Worm (Caenorhabditis elegans) whole organism, L4 larva: Measurements from ENCODE around the gene ghi-1.

Source experiments
- F10B5.3 ChIP-seq: sonication (generic microtip); optimal IDR thresholded peaks from 2 replicates; lab custom pipeline; 2016; ENCODE audit warnings: mild to moderate bottlenecking, missing genetic modification characterization, missing compliant biosample characterization
- F26F4.8 ChIP-seq: fragments of 200-800 bp; sonication (Bioruptor generic); conservative IDR thresholded peaks from 2 replicates; pipeline ENCODE4 v1.3.6; 2022; ENCODE audit warnings: missing genetic modification characterization, missing compliant biosample characterization
- F37D6.2 ChIP-seq: sonication (generic microtip); optimal IDR thresholded peaks from 2 replicates; lab custom pipeline; 2016; ENCODE audit warnings: mild to moderate bottlenecking, missing genetic modification characterization, missing compliant biosample characterization
- F44E2.7 ChIP-seq: fragments of 200-800 bp; sonication (Bioruptor generic); IDR thresholded peaks from 2 replicates; pipeline ENCODE4 v2.1.2; 2022; ENCODE audit warnings: missing genetic modification characterization, missing compliant biosample characterization
- F49E8.2 ChIP-seq: sonication (generic microtip); optimal IDR thresholded peaks from 2 replicates; lab custom pipeline; 2016; ENCODE audit warnings: missing compliant biosample characterization, mild to moderate bottlenecking, missing genetic modification characterization, borderline replicate concordance
- R02D3.7 ChIP-seq: fragments of 150-350 bp; sonication (generic microtip); optimal IDR thresholded peaks from 3 replicates; lab custom pipeline; 2014; ENCODE audit warnings: missing biosample characterization, missing genetic modification characterization
- T26A8.4 ChIP-seq: fragments of 200-800 bp; sonication (Bioruptor generic); IDR thresholded peaks from 2 replicates; pipeline ENCODE4 v1.3.6; 2022; ENCODE audit warnings: missing genetic modification characterization, missing compliant biosample characterization
- Y105C5A.15 ChIP-seq: fragments of 200-800 bp; sonication (Bioruptor generic); IDR thresholded peaks from 2 replicates; pipeline ENCODE4 v1.3.6; 2022; ENCODE audit warnings: missing genetic modification characterization, missing compliant biosample characterization
- Y48G9A.11 ChIP-seq: fragments of 200-800 bp; sonication (Bioruptor generic); IDR thresholded peaks from 2 replicates; pipeline ENCODE4 v1.3.6; 2022; ENCODE audit warnings: missing genetic modification reagents, missing genetic modification characterization, missing compliant biosample characterization
- Y5F2A.4 ChIP-seq: fragments of 200-800 bp; sonication (Bioruptor generic); optimal IDR thresholded peaks from 2 replicates; lab custom pipeline; 2018; ENCODE audit warnings: mild to moderate bottlenecking, missing genetic modification characterization, missing compliant biosample characterization
- Y75B8A.6 ChIP-seq: fragments of 200-800 bp; sonication (Bioruptor generic); IDR thresholded peaks from 2 replicates; pipeline ENCODE4 v1.3.6; 2022; ENCODE audit warnings: missing genetic modification reagents, missing genetic modification characterization, missing compliant biosample characterization
- ZK337.2 ChIP-seq: fragments of 200-800 bp; sonication (Bioruptor generic); IDR thresholded peaks from 2 replicates; pipeline ENCODE4 v1.3.6; 2022; ENCODE audit warnings: missing genetic modification reagents, missing genetic modification characterization, missing compliant biosample characterization
- aly-2 ChIP-seq: sonication (generic microtip); optimal IDR thresholded peaks from 2 replicates; lab custom pipeline; 2018; ENCODE audit warnings: missing biosample characterization, missing genetic modification characterization
- arid-1 ChIP-seq: fragments of 200-800 bp; sonication (Bioruptor generic); conservative IDR thresholded peaks from 2 replicates; pipeline ENCODE4 v1.3.6; 2022; ENCODE audit warnings: missing genetic modification reagents, missing genetic modification characterization, missing compliant biosample characterization
- ceh-28 ChIP-seq: fragments of 150-350 bp; optimal IDR thresholded peaks from 2 replicates; lab custom pipeline; 2014; ENCODE audit warnings: missing biosample characterization, missing genetic modification reagents, missing genetic modification characterization
- ceh-62 ChIP-seq: sonication (generic microtip); optimal IDR thresholded peaks from 2 replicates; lab custom pipeline; 2017; ENCODE audit warnings: missing biosample characterization, missing genetic modification characterization
- cey-2 ChIP-seq: sonication (generic microtip); optimal IDR thresholded peaks from 3 replicates; lab custom pipeline; 2017; ENCODE audit warnings: missing genetic modification characterization, mild to moderate bottlenecking, missing compliant biosample characterization, antibody characterized with exemption, borderline replicate concordance; ENCODE audit not compliant: insufficient read depth
- daf-12 ChIP-seq: fragments of 150-350 bp; optimal IDR thresholded peaks from 2 replicates; lab custom pipeline; 2014; ENCODE audit warnings: missing biosample characterization, missing genetic modification reagents, missing genetic modification characterization
- daf-16 ChIP-seq, 3 experiments: sonication (generic microtip); optimal IDR thresholded peaks; 2 replicates each; lab custom pipeline; 2016 to 2017; ENCODE audit warnings: missing genetic modification characterization in 3 of 3, missing genetic modification reagents in 3 of 3, mild to moderate bottlenecking in 2 of 3, missing compliant biosample characterization in 2 of 3, missing biosample characterization in 1 of 3, moderate library complexity in 1 of 3
- dpl-1 ChIP-seq: fragments of 150-350 bp; optimal IDR thresholded peaks from 2 replicates; lab custom pipeline; 2014; ENCODE audit warnings: missing biosample characterization, missing genetic modification reagents, missing genetic modification characterization
- duxl-1 ChIP-seq: sonication (generic microtip); optimal IDR thresholded peaks from 2 replicates; lab custom pipeline; 2016; ENCODE audit warnings: mild to moderate bottlenecking, missing genetic modification characterization, moderate library complexity, missing compliant biosample characterization; ENCODE audit not compliant: poor library complexity
- dve-1 ChIP-seq: sonication (generic microtip); optimal IDR thresholded peaks from 2 replicates; lab custom pipeline; 2017; ENCODE audit warnings: antibody characterized with exemption, mild to moderate bottlenecking, missing genetic modification characterization, missing compliant biosample characterization; ENCODE audit not compliant: insufficient read depth
- egl-43 ChIP-seq: fragments of 200-800 bp; sonication (Bioruptor generic); IDR thresholded peaks from 2 replicates; pipeline ENCODE4 v1.3.6; 2022; ENCODE audit warnings: missing genetic modification reagents, missing genetic modification characterization, missing compliant biosample characterization
- hif-1 ChIP-seq, 2 experiments: sonication (generic microtip); optimal IDR thresholded peaks; 2 replicates each; lab custom pipeline; 2016 to 2017; ENCODE audit warnings: missing compliant biosample characterization in 2 of 2, missing genetic modification characterization in 2 of 2, missing genetic modification reagents in 2 of 2, missing genotype in 2 of 2, mild to moderate bottlenecking in 1 of 2
- hlh-11 ChIP-seq: fragments of 200-800 bp; sonication (Bioruptor generic); optimal IDR thresholded peaks from 2 replicates; lab custom pipeline; 2018; ENCODE audit warnings: mild to moderate bottlenecking, missing genetic modification characterization, missing compliant biosample characterization
- hmg-1.1 ChIP-seq: fragments of 200-800 bp; sonication (Bioruptor generic); IDR thresholded peaks from 2 replicates; pipeline ENCODE4 v1.3.6; 2022; ENCODE audit warnings: missing genetic modification reagents, missing genetic modification characterization, missing compliant biosample characterization
- lin-1 ChIP-seq: fragments of 200-800 bp; sonication (Bioruptor generic); IDR thresholded peaks from 2 replicates; pipeline ENCODE4 v1.3.6; 2022; ENCODE audit warnings: missing genetic modification reagents, missing genetic modification characterization, missing compliant biosample characterization
- lin-13 ChIP-seq: fragments of 150-350 bp; optimal IDR thresholded peaks from 2 replicates; lab custom pipeline; 2014; ENCODE audit warnings: missing biosample characterization, missing genetic modification reagents, missing genetic modification characterization
- lin-15B ChIP-seq: fragments of 150-350 bp; sonication (generic microtip); optimal IDR thresholded peaks from 3 replicates; lab custom pipeline; 2014; ENCODE audit warnings: missing biosample characterization, missing genetic modification characterization
- lin-38 ChIP-seq: fragments of 200-800 bp; sonication (Bioruptor generic); IDR thresholded peaks from 2 replicates; pipeline ENCODE4 v1.3.6; 2022; ENCODE audit warnings: missing genetic modification reagents, missing genetic modification characterization, missing compliant biosample characterization
- lin-39 ChIP-seq: fragments of 150-350 bp; optimal IDR thresholded peaks from 2 replicates; lab custom pipeline; 2014; ENCODE audit warnings: missing biosample characterization, missing genetic modification reagents, missing genetic modification characterization
- lir-3 ChIP-seq: sonication (generic microtip); optimal IDR thresholded peaks from 2 replicates; lab custom pipeline; 2016; ENCODE audit warnings: mild to moderate bottlenecking, missing genetic modification characterization, missing compliant biosample characterization
- lsy-2 ChIP-seq, 2 experiments: fragments of 150-350 bp in 1 of 2; sonication (generic microtip) in 1 of 2; optimal IDR thresholded peaks; 2 replicates each; lab custom pipeline; 2014 to 2017; ENCODE audit warnings: missing biosample characterization in 2 of 2, missing genetic modification characterization in 2 of 2
- madf-9 ChIP-seq: fragments of 200-800 bp; sonication (Bioruptor generic); conservative IDR thresholded peaks from 2 replicates; pipeline ENCODE4 v1.3.6; 2022; ENCODE audit warnings: missing genetic modification reagents, missing genetic modification characterization, missing compliant biosample characterization
- mdl-1 ChIP-seq, 2 experiments: fragments of 150-350 bp in 1 of 2; sonication (generic microtip) in 1 of 2; optimal IDR thresholded peaks; 2 replicates each; lab custom pipeline; 2014 to 2017; ENCODE audit warnings: missing biosample characterization in 2 of 2, missing genetic modification characterization in 2 of 2
- mdt-29 ChIP-seq: fragments of 200-800 bp; sonication (Bioruptor generic); IDR thresholded peaks from 2 replicates; pipeline ENCODE4 v1.3.6; 2022; ENCODE audit warnings: missing genetic modification reagents, missing genetic modification characterization, missing compliant biosample characterization
- nhr-25 ChIP-seq: sonication (generic microtip); optimal IDR thresholded peaks from 2 replicates; lab custom pipeline; 2017; ENCODE audit warnings: missing genetic modification characterization, mild to moderate bottlenecking, missing compliant biosample characterization, antibody characterized with exemption, moderate library complexity, borderline replicate concordance; ENCODE audit not compliant: insufficient read depth
- nhr-28 ChIP-seq: fragments of 150-350 bp; optimal IDR thresholded peaks from 2 replicates; lab custom pipeline; 2014; ENCODE audit warnings: missing biosample characterization, missing genetic modification characterization
- nhr-6 ChIP-seq: fragments of 150-350 bp; optimal IDR thresholded peaks from 2 replicates; lab custom pipeline; 2014; ENCODE audit warnings: missing biosample characterization, missing genetic modification characterization
- nhr-77 ChIP-seq: fragments of 150-350 bp; optimal IDR thresholded peaks from 2 replicates; lab custom pipeline; 2014; ENCODE audit warnings: missing biosample characterization, missing genetic modification characterization
- pha-4 ChIP-seq, 2 experiments: fragments of 150-350 bp in 1 of 2; fragments of 200-800 bp in 1 of 2; sonication (Bioruptor generic) in 1 of 2; IDR thresholded peaks in 1 of 2; optimal IDR thresholded peaks in 1 of 2; 2 replicates each; pipeline versions ENCODE4 v1.3.6 to Lab custom; 2014 to 2022; ENCODE audit warnings: missing genetic modification characterization in 2 of 2, missing genetic modification reagents in 2 of 2, missing biosample characterization in 1 of 2, missing compliant biosample characterization in 1 of 2
- php-3 ChIP-seq: fragments of 200-800 bp; sonication (Bioruptor generic); IDR thresholded peaks from 2 replicates; pipeline ENCODE4 v1.3.6; 2022; ENCODE audit warnings: missing genetic modification reagents, missing genetic modification characterization, missing compliant biosample characterization
- snpc-4 ChIP-seq: fragments of 150-350 bp; optimal IDR thresholded peaks from 2 replicates; lab custom pipeline; 2014; ENCODE audit warnings: missing biosample characterization, missing genetic modification characterization
- tag-97 ChIP-seq: fragments of 200-800 bp; sonication (Bioruptor generic); IDR thresholded peaks from 2 replicates; pipeline ENCODE4 v1.3.6; 2022; ENCODE audit warnings: missing genetic modification characterization, missing compliant biosample characterization
- zip-2 ChIP-seq: fragments of 150-350 bp; optimal IDR thresholded peaks from 2 replicates; lab custom pipeline; 2014; ENCODE audit warnings: missing biosample characterization, missing genetic modification characterization
- ztf-11 ChIP-seq: fragments of 150-350 bp; optimal IDR thresholded peaks from 2 replicates; lab custom pipeline; 2014; ENCODE audit warnings: missing biosample characterization, missing genetic modification characterization
- ztf-7 ChIP-seq: fragments of 150-350 bp; optimal IDR thresholded peaks from 2 replicates; lab custom pipeline; 2014; ENCODE audit warnings: missing biosample characterization, missing genetic modification characterization

ghi-1 gene

ce11 chrII:11634681-11635527, 11.6 kb upstream of the ghi-1 start (continued):
- TF ChIP-seq daf-12 = no peak
- TF ChIP-seq T26A8.4 (GFP tag; lab: Robert Waterston, UW) = peak; percentile 82
- no peak for TF ChIP-seq ceh-62 (tag; lab: Kevin White, UChicago)
- peak; percentile 59 for TF ChIP-seq lin-38 (GFP tag; lab: Robert Waterston, UW)
- TF ChIP-seq ZK337.2 = peak; percentile 10; the same call in 1 of the 2 replicates
- peak; percentile 79 for TF ChIP-seq nhr-6 (tag; lab: Kevin White, UChicago)
- TF ChIP-seq R02D3.7 (tag; lab: Kevin White, UChicago) = no peak
- no peak for TF ChIP-seq aly-2
- TF ChIP-seq arid-1 (GFP tag; lab: Robert Waterston, UW) = peak; percentile 70
- TF ChIP-seq Y5F2A.4 (GFP tag; lab: Kevin White, UChicago) = no peak
- TF ChIP-seq cey-2 = no peak
- TF ChIP-seq F26F4.8 (GFP tag; lab: Robert Waterston, UW) = no peak
- TF ChIP-seq lin-1 (GFP tag; lab: Robert Waterston, UW) = peak; percentile 60
- peak; percentile 90 for TF ChIP-seq egl-43 (GFP tag; lab: Robert Waterston, UW)
- TF ChIP-seq php-3 (GFP tag; lab: Robert Waterston, UW) = no peak
- TF ChIP-seq daf-16 (GFP tag; optimal IDR thresholded peaks at IDR 0.05; lab: Kevin White, UChicago) = peak in 1 of 2 experiments; percentile 20
- TF ChIP-seq daf-16 (tag; optimal IDR thresholded peaks at IDR 0.05; lab: Kevin White, UChicago) = peak; percentile 30
- TF ChIP-seq F44E2.7 = 0 out of 2 replicates have a peak, but pooled peaks have one; percentile 61
- no peak for TF ChIP-seq Y105C5A.15 (GFP tag; lab: Robert Waterston, UW)
- TF ChIP-seq ztf-11 = no peak
- peak; percentile 67 for TF ChIP-seq nhr-25 (tag; lab: Kevin White, UChicago)
- TF ChIP-seq Y75B8A.6 (GFP tag; lab: Robert Waterston, UW) = no peak
- TF ChIP-seq zip-2 (tag; lab: Kevin White, UChicago) = no peak
- TF ChIP-seq hmg-1.1 = peak; percentile 88
- peak; percentile 56 to 74 for TF ChIP-seq lsy-2 (tag; optimal IDR thresholded peaks at IDR 0.05; lab: Kevin White, UChicago)
- peak; percentile 49 for TF ChIP-seq nhr-77 (tag; lab: Kevin White, UChicago)
- TF ChIP-seq duxl-1 (tag; lab: Kevin White, UChicago) = peak; percentile 57
- TF ChIP-seq madf-9 (GFP tag; lab: Robert Waterston, UW) = peak; percentile 60; the same call in 1 of the 2 replicates
- peak; percentile 57 for TF ChIP-seq dve-1 (tag; lab: Kevin White, UChicago)
- no peak for TF ChIP-seq lin-15B (tag; lab: Kevin White, UChicago)
- TF ChIP-seq lin-13 (GFP tag; lab: Kevin White, UChicago) = peak; percentile 84
- no peak for TF ChIP-seq F49E8.2 (tag; lab: Kevin White, UChicago)
- TF ChIP-seq ceh-28 = peak; percentile 80
- TF ChIP-seq snpc-4 (tag; lab: Kevin White, UChicago) = no peak
- TF ChIP-seq F37D6.2 (tag; lab: Kevin White, UChicago) = peak; percentile 66
- TF ChIP-seq Y48G9A.11 (GFP tag; lab: Robert Waterston, UW) = no peak
- no peak for TF ChIP-seq lir-3 (tag; lab: Kevin White, UChicago)
- TF ChIP-seq pha-4 (GFP tag; IDR thresholded peaks at IDR 0.05; lab: Robert Waterston, UW) = peak; percentile 78
- TF ChIP-seq pha-4 (tag; optimal IDR thresholded peaks at IDR 0.05; lab: Kevin White, UChicago) = peak; percentile 57
- no peak for TF ChIP-seq ztf-7
- TF ChIP-seq F10B5.3 (tag; lab: Kevin White, UChicago) = no peak
- peak; percentile 2 for TF ChIP-seq dpl-1 (GFP tag; lab: Kevin White, UChicago)
- peak; percentile 95 for TF ChIP-seq hlh-11 (tag; lab: Kevin White, UChicago)
- TF ChIP-seq lin-39 (tag; lab: Kevin White, UChicago) = no peak
- TF ChIP-seq nhr-28 (tag; lab: Kevin White, UChicago) = peak; percentile 79
- TF ChIP-seq hif-1 (tag; optimal IDR thresholded peaks at IDR 0.05; lab: Kevin White, UChicago) = peak in 1 of 2 experiments; percentile 79
- TF ChIP-seq tag-97 (GFP tag; lab: Robert Waterston, UW) = 0 out of 2 replicates have a peak, but pooled peaks have one; percentile 19
- TF ChIP-seq mdl-1 (tag; optimal IDR thresholded peaks at IDR 0.05; lab: Kevin White, UChicago) = peak; percentile 45 to 83
- 0 out of 2 replicates have a peak, but pooled peaks have one; percentile 19 for TF ChIP-seq mdt-29 (GFP tag; lab: Robert Waterston, UW)
